Fruit fly (Drosophila melanogaster) ovary, adult (tissue): ENCODE data around the gene mRpL46.

Source experiments
- CG17801 ChIP-seq: fragments of 200-800 bp; optimal IDR thresholded peaks from 2 replicates; lab custom pipeline; 2019; ENCODE audit warnings: missing biosample characterization, mild to moderate bottlenecking, missing genetic modification characterization, moderate library complexity; ENCODE audit not compliant: partially characterized antibody

mRpL46 gene

dm6 chr3L:1797005-1797404, 19.8 kb downstream of the mRpL46 start, which contains the start of gene CG12020:
Gene CG12020 (plus strand): TSS chr3L:1797305.
- no peak for TF ChIP-seq CG17801 (GFP tag; lab: Kevin White, UChicago)

- no peak for TF ChIP-seq CG17801 (GFP tag; lab: Kevin White, UChicago)
These were observed 21.4 kb downstream of the mRpL46 start, which contains the start of gene Patj for dm6 chr3L:1798649-1799048. Gene Patj (plus strand): TSS chr3L:1798803.

DNA sequence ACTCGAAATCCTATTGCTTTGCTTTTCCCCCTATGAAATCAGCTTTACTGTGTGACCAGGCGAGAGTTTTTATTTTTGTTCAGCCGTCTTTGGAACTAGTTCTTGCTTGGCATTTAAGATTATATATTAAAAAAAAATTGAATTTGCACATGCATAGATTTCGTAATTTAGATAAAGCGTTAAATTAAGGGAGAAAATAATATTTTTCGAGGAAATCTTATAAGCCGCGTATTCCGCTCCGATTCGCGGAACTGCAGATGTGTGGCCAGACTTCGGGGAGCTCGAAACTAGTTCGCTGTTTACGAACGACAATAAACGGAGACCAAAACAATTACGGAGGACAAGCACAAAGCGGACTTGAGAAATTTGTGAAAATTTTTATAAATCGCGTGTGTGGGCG, 25.6 kb downstream of the mRpL46 start, which contains the start of the genes JTBR and CG42676:
JTBR (minus strand) TSS at position 55 of the 400 bp plus-strand sequence.
CG42676 (plus strand) TSS at position 306 of the 400 bp plus-strand sequence.
- peak; percentile 35 for TF ChIP-seq CG17801 (GFP tag; lab: Kevin White, UChicago)

DNA sequence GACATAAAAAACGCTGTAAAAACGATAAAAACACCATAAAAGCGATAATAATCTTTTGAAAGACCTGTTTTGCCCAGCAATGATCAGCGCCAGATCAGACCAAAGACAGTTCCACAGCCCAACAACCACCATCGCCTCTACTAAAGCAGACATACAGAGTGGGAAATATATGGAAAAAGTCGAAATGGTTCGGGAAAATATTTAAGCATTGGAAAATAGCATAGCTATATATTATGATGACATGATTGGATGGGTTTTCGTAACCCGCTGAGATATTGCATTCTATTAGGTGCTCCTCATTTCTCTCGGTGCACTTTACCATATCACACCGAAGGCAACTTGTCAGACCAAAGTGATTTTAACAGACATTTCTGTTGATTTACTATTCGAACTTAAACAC, 31.4 kb downstream of the mRpL46 start:
- TF ChIP-seq CG17801 (GFP tag; lab: Kevin White, UChicago), result no peak

- TF ChIP-seq CG17801 (GFP tag; lab: Kevin White, UChicago), result no peak
These were observed 33.0 kb downstream of the mRpL46 start, which contains the start of gene GV1 for dm6 chr3L:1810288-1810687. Gene GV1 (plus strand): TSS chr3L:1810588.

dm6 chr3L:1816614-1817013, 39.4 kb downstream of the mRpL46 start:
- TF ChIP-seq CG17801 (GFP tag; lab: Kevin White, UChicago), result no peak

dm6 chr3L:1817405-1817804, 40.2 kb downstream of the mRpL46 start:
- no peak for TF ChIP-seq CG17801 (GFP tag; lab: Kevin White, UChicago)

- no peak for TF ChIP-seq CG17801 (GFP tag; lab: Kevin White, UChicago)
These were observed 41.6 kb downstream of the mRpL46 start for dm6 chr3L:1818834-1819233.

DNA sequence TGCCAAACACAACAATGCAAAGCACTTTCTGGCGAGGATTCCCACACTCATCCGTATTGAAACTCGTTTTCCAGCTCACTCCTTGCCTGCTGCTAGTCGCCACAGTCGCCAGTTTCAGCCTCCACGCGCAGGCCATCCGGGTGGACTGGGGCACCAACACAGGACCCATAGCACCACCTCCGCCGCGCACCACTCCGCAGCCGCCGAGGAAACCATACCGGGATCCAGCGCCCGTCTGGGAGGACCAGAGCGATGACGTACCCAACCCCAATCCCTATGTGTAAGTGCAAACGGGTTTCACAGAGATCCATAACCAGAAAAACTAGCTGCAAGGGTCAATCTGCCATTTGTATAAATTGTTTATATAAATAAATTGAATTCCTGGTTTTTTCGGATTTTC, 43.9 kb downstream of the mRpL46 start:
- TF ChIP-seq CG17801 (GFP tag; lab: Kevin White, UChicago), result no peak

dm6 chr3L:1822365-1822764, 45.1 kb downstream of the mRpL46 start:
- no peak for TF ChIP-seq CG17801 (GFP tag; lab: Kevin White, UChicago)
